Fruit fly (Drosophila melanogaster) whole organism, adult: ENCODE results near the gene Tps1.

Experiments used
- ovo ChIP-seq: fragments of 200-800 bp; sonication (Bioruptor generic); optimal IDR thresholded peaks from 2 replicates; lab custom pipeline; 2016; ENCODE audit warnings: missing biosample characterization, missing genetic modification characterization
- tj ChIP-seq: fragments of 200-800 bp; sonication (Bioruptor generic); optimal IDR thresholded peaks from 3 replicates; lab custom pipeline; 2017; ENCODE audit warnings: missing biosample characterization, mild to moderate bottlenecking, missing genetic modification characterization, moderate library complexity

DNA sequence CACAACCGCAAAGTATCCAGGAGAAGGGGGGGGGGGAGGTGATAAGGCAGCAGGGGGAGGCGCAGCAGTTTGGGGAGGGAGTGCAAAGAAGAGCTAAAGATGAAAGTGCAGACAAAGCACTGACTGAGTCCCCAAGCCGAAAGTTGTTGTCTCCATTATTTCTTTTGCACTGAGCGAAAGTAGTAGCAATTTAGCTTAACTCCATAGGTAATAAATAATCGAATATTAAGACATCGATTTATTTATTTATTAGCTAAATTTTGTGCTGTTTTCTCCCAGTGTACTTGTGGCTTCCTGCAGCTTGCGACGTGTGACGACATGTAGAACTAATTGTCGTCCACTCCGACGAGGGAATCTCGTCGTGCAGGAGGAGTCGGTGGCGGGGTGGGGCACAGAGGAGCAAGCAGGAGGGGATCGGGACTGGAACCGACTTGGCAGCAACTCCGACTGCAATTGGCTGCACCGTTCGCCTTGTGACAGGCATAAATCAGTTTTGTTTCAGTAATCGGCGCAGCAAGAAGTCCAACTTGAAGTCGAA is 26.6 kb upstream of the Tps1 start, which contains the start of gene Traf4:
- no peak for TF ChIP-seq tj (GFP tag; lab: Kevin White, UChicago)
- TF ChIP-seq ovo (GFP tag; lab: Kevin White, UChicago) = no peak
